Worm (Caenorhabditis elegans) whole organism, L1 larva: ENCODE measurements around the gene F52D1.2.

Source experiments
- ama-1 ChIP-seq: fragments of 150-350 bp; optimal IDR thresholded peaks from 2 replicates; lab custom pipeline; 2014
- ceh-82 ChIP-seq, 3 experiments: fragments of 150-350 bp in 1 of 3; sonication (generic microtip) in 2 of 3; optimal IDR thresholded peaks; 2 replicates each; lab custom pipeline; 2014 to 2017; ENCODE audit warnings: missing biosample characterization in 3 of 3, missing genetic modification characterization in 3 of 3
- ces-1 ChIP-seq: fragments of 150-350 bp; optimal IDR thresholded peaks from 2 replicates; lab custom pipeline; 2014; ENCODE audit warnings: missing biosample characterization, missing genetic modification reagents, missing genetic modification characterization
- elt-3 ChIP-seq, 6 experiments: fragments of 150-350 bp in 1 of 6; sonication (generic microtip); optimal IDR thresholded peaks; 2 replicates each; lab custom pipeline; 2017 to 2018; ENCODE audit warnings: missing biosample characterization in 6 of 6, missing genetic modification characterization in 6 of 6, inconsistent platforms in 1 of 6
- lin-13 ChIP-seq: fragments of 150-350 bp; optimal IDR thresholded peaks from 2 replicates; lab custom pipeline; 2014; ENCODE audit warnings: missing biosample characterization, missing genetic modification reagents, missing genetic modification characterization
- nhr-237 ChIP-seq: fragments of 150-350 bp; optimal IDR thresholded peaks from 2 replicates; lab custom pipeline; 2014; ENCODE audit warnings: missing biosample characterization, missing genetic modification characterization
- unc-62 ChIP-seq: fragments of 150-350 bp; optimal IDR thresholded peaks from 2 replicates; lab custom pipeline; 2014; ENCODE audit warnings: missing biosample characterization, missing genetic modification reagents, missing genetic modification characterization
- zip-4 ChIP-seq: fragments of 200-800 bp; sonication (Bioruptor generic); optimal IDR thresholded peaks from 2 replicates; lab custom pipeline; 2018; ENCODE audit warnings: mild to moderate bottlenecking, missing genetic modification characterization, moderate library complexity, missing compliant biosample characterization

DNA sequence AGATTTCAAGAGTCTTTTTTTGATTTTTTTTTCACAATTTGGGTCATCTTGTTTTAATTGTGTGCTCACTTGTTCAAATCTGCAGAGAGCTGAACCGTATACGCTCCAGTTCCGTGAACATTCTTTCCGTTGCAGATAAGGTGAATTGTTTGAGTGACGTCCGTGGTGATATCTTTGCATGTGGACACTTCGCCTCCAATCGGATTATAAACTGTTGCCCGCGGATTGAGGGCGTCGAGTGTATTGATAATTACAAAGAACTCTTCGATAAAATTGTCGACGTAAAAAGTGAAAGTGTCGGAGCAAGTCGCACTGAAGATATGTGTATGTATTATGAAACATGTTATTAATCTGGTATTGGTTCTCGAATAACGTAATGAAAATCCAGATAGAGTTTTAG is 26.3 kb downstream of the F52D1.2 start:
- TF ChIP-seq ces-1 (GFP tag; lab: Kevin White, UChicago), result no peak
- no peak for TF ChIP-seq ceh-82 (tag; optimal IDR thresholded peaks at IDR 0.05; lab: Kevin White, UChicago)
- no peak for TF ChIP-seq ama-1 (lab: Kevin White, UChicago)
- no peak for TF ChIP-seq unc-62 (GFP tag; lab: Kevin White, UChicago)
- no peak for TF ChIP-seq elt-3 (tag; optimal IDR thresholded peaks at IDR 0.05; lab: Kevin White, UChicago)
- TF ChIP-seq zip-4 (GFP tag; lab: Kevin White, UChicago), result no peak
- no peak for TF ChIP-seq lin-13 (GFP tag; lab: Kevin White, UChicago)
- no peak for TF ChIP-seq nhr-237
